Worm (Caenorhabditis elegans) whole organism, young adult: ENCODE measurements around the gene apa-2.

Experiments used
- egl-18 ChIP-seq: fragments of 200-800 bp; sonication (Bioruptor generic); IDR thresholded peaks from 2 replicates; pipeline ENCODE4 v1.3.6; 2022; ENCODE audit warnings: missing genetic modification reagents, missing genetic modification characterization, missing compliant biosample characterization
- egrh-3 ChIP-seq: fragments of 200-800 bp; sonication (Bioruptor generic); IDR thresholded peaks from 2 replicates; pipeline ENCODE4 v1.3.6; 2022; ENCODE audit warnings: missing genetic modification reagents, missing genetic modification characterization, missing compliant biosample characterization
- hmg-20 ChIP-seq: fragments of 200-800 bp; sonication (Bioruptor generic); IDR thresholded peaks from 2 replicates; pipeline ENCODE4 v1.3.6; 2022; ENCODE audit warnings: missing genetic modification reagents, missing genetic modification characterization, missing compliant biosample characterization
- lsl-1 ChIP-seq: fragments of 200-800 bp; sonication (Bioruptor generic); optimal IDR thresholded peaks from 2 replicates; lab custom pipeline; 2018; ENCODE audit warnings: mild to moderate bottlenecking, missing genetic modification characterization, moderate library complexity, missing compliant biosample characterization
- madf-8 ChIP-seq: fragments of 200-800 bp; sonication (Bioruptor generic); conservative IDR thresholded peaks from 2 replicates; pipeline ENCODE4 v1.3.6; 2022; ENCODE audit warnings: missing genetic modification reagents, missing genetic modification characterization, missing compliant biosample characterization
- mcd-1 ChIP-seq: fragments of 200-800 bp; sonication (Bioruptor generic); IDR thresholded peaks from 2 replicates; pipeline ENCODE4 v1.3.6; 2022; ENCODE audit warnings: missing genetic modification reagents, missing genetic modification characterization, missing compliant biosample characterization
- snpc-1.3 ChIP-seq: sonication (generic microtip); optimal IDR thresholded peaks from 2 replicates; lab custom pipeline; 2017; ENCODE audit warnings: missing genetic modification characterization, mild to moderate bottlenecking, missing compliant biosample characterization, antibody characterized with exemption, moderate library complexity, missing genotype, missing genetic modification reagents; ENCODE audit not compliant: insufficient read depth
- unc-62 ChIP-seq: fragments of 150-350 bp; optimal IDR thresholded peaks from 2 replicates; lab custom pipeline; 2014; ENCODE audit warnings: missing biosample characterization, missing genetic modification reagents, missing genetic modification characterization

ce11 chrX:9373729-9374128, 35.3 kb downstream of the apa-2 start:
- TF ChIP-seq madf-8: no peak
- TF ChIP-seq egrh-3: no peak
- TF ChIP-seq egl-18 (GFP tag; lab: Robert Waterston, UW): no peak
- TF ChIP-seq lsl-1 (GFP tag; lab: Kevin White, UChicago): no peak
- TF ChIP-seq mcd-1 (GFP tag; lab: Robert Waterston, UW): no peak
- TF ChIP-seq unc-62 (GFP tag; lab: Kevin White, UChicago): no peak
- TF ChIP-seq snpc-1.3 (tag; lab: Kevin White, UChicago): no peak
- no peak for TF ChIP-seq hmg-20
